Worm (Caenorhabditis elegans) whole organism, L1 larva: ENCODE results near the gene hot-4.

Experiments
- C16A3.4 ChIP-seq: fragments of 150-350 bp; optimal IDR thresholded peaks from 2 replicates; lab custom pipeline; 2014; ENCODE audit warnings: missing biosample characterization, missing genetic modification characterization
- F16B12.6 ChIP-seq: fragments of 150-350 bp; optimal IDR thresholded peaks from 2 replicates; lab custom pipeline; 2014; ENCODE audit warnings: missing biosample characterization, missing genetic modification characterization
- Y116A8C.19 ChIP-seq: sonication (generic microtip); optimal IDR thresholded peaks from 2 replicates; lab custom pipeline; 2016; ENCODE audit warnings: missing compliant biosample characterization, missing genetic modification characterization, borderline replicate concordance
- aly-2 ChIP-seq: fragments of 150-350 bp; optimal IDR thresholded peaks from 2 replicates; lab custom pipeline; 2014; ENCODE audit warnings: missing biosample characterization, missing genetic modification characterization
- ama-1 ChIP-seq: fragments of 150-350 bp; optimal IDR thresholded peaks from 2 replicates; lab custom pipeline; 2014
- blmp-1 ChIP-seq: fragments of 150-350 bp; optimal IDR thresholded peaks from 2 replicates; lab custom pipeline; 2014; ENCODE audit warnings: missing biosample characterization, missing genetic modification characterization
- ceh-82 ChIP-seq, 3 experiments: fragments of 150-350 bp in 1 of 3; sonication (generic microtip) in 2 of 3; optimal IDR thresholded peaks; 2 replicates each; lab custom pipeline; 2014 to 2017; ENCODE audit warnings: missing biosample characterization in 3 of 3, missing genetic modification characterization in 3 of 3
- ceh-88 ChIP-seq: fragments of 200-800 bp; sonication (Bioruptor generic); IDR thresholded peaks from 2 replicates; pipeline ENCODE4 v1.3.6; 2022; ENCODE audit warnings: missing genetic modification characterization, missing compliant biosample characterization
- dpl-1 ChIP-seq, 3 experiments: fragments of 150-350 bp in 2 of 3; sonication (generic microtip) in 1 of 3; optimal IDR thresholded peaks; 2 replicates each; lab custom pipeline; 2014 to 2017; ENCODE audit warnings: missing biosample characterization in 3 of 3, missing genetic modification characterization in 3 of 3, missing genetic modification reagents in 3 of 3
- dsc-1 ChIP-seq: sonication (generic microtip); optimal IDR thresholded peaks from 2 replicates; lab custom pipeline; 2016; ENCODE audit warnings: mild to moderate bottlenecking, missing genetic modification characterization, missing compliant biosample characterization
- efl-1 ChIP-seq, 4 experiments: fragments of 150-350 bp; optimal IDR thresholded peaks in 3 of 4; peaks in 1 of 4; 1 replicate in 1 of 4; 2 replicates in 3 of 4; lab custom pipeline; 2014; ENCODE audit warnings: missing biosample characterization in 2 of 4, missing genetic modification characterization in 2 of 4, missing genetic modification reagents in 2 of 4
- efl-3 ChIP-seq: fragments of 200-800 bp; sonication (Bioruptor generic); optimal IDR thresholded peaks from 2 replicates; lab custom pipeline; 2018; ENCODE audit warnings: mild to moderate bottlenecking, missing genetic modification characterization, missing compliant biosample characterization
- elt-3 ChIP-seq, 6 experiments: fragments of 150-350 bp in 1 of 6; sonication (generic microtip); optimal IDR thresholded peaks; 2 replicates each; lab custom pipeline; 2017 to 2018; ENCODE audit warnings: missing biosample characterization in 6 of 6, missing genetic modification characterization in 6 of 6, inconsistent platforms in 1 of 6
- fkh-10 ChIP-seq: sonication (generic microtip); optimal IDR thresholded peaks from 2 replicates; lab custom pipeline; 2017; ENCODE audit warnings: missing biosample characterization, missing genetic modification reagents, missing genetic modification characterization
- fkh-4 ChIP-seq: sonication (generic microtip); optimal IDR thresholded peaks from 2 replicates; lab custom pipeline; 2016; ENCODE audit warnings: missing compliant biosample characterization, missing genetic modification characterization, borderline replicate concordance
- fkh-8 ChIP-seq: sonication (generic microtip); optimal IDR thresholded peaks from 2 replicates; lab custom pipeline; 2016; ENCODE audit warnings: mild to moderate bottlenecking, missing genetic modification characterization, missing compliant biosample characterization
- fos-1 ChIP-seq: fragments of 150-350 bp; optimal IDR thresholded peaks from 2 replicates; lab custom pipeline; 2014; ENCODE audit warnings: missing biosample characterization, missing genetic modification characterization
- hlh-4 ChIP-seq: sonication (generic microtip); optimal IDR thresholded peaks from 2 replicates; lab custom pipeline; 2016; ENCODE audit warnings: mild to moderate bottlenecking, missing genetic modification characterization, missing compliant biosample characterization
- hpl-2 ChIP-seq: fragments of 150-350 bp; optimal IDR thresholded peaks from 2 replicates; lab custom pipeline; 2014; ENCODE audit warnings: missing biosample characterization, missing genetic modification reagents, missing genetic modification characterization
- lin-14 ChIP-seq: fragments of 200-800 bp; sonication (Bioruptor generic); optimal IDR thresholded peaks from 2 replicates; lab custom pipeline; 2018; ENCODE audit warnings: mild to moderate bottlenecking, missing genetic modification characterization, moderate library complexity, missing compliant biosample characterization
- lin-15B ChIP-seq: fragments of 150-350 bp; sonication (generic microtip); optimal IDR thresholded peaks from 3 replicates; lab custom pipeline; 2014; ENCODE audit warnings: missing biosample characterization, missing genetic modification characterization
- lin-35 ChIP-seq, 2 experiments: fragments of 150-350 bp; optimal IDR thresholded peaks; 2 replicates each; lab custom pipeline; 2014; ENCODE audit warnings: missing biosample characterization in 2 of 2, missing genetic modification characterization in 2 of 2, missing genetic modification reagents in 2 of 2
- lin-39 ChIP-seq: fragments of 150-350 bp; optimal IDR thresholded peaks from 2 replicates; lab custom pipeline; 2014; ENCODE audit warnings: missing biosample characterization, missing genetic modification reagents, missing genetic modification characterization
- mdl-1 ChIP-seq, 2 experiments: fragments of 150-350 bp; optimal IDR thresholded peaks; 2 replicates each; lab custom pipeline; 2014 to 2017; ENCODE audit warnings: missing biosample characterization in 2 of 2, missing genetic modification characterization in 2 of 2, inconsistent platforms in 1 of 2
- mef-2 ChIP-seq: fragments of 150-350 bp; optimal IDR thresholded peaks from 2 replicates; lab custom pipeline; 2014; ENCODE audit warnings: missing biosample characterization, missing genetic modification characterization
- mep-1 ChIP-seq: fragments of 150-350 bp; optimal IDR thresholded peaks from 2 replicates; lab custom pipeline; 2014; ENCODE audit warnings: missing biosample characterization, missing genetic modification characterization
- nhr-11 ChIP-seq: fragments of 150-350 bp; optimal IDR thresholded peaks from 2 replicates; lab custom pipeline; 2014; ENCODE audit warnings: missing biosample characterization, missing genetic modification characterization
- nhr-19 ChIP-seq: fragments of 200-800 bp; sonication (Bioruptor generic); conservative IDR thresholded peaks from 2 replicates; pipeline ENCODE4 v1.3.6; 2022; ENCODE audit warnings: missing genetic modification characterization, missing compliant biosample characterization
- nhr-20 ChIP-seq: sonication (generic microtip); optimal IDR thresholded peaks from 2 replicates; lab custom pipeline; 2016; ENCODE audit warnings: mild to moderate bottlenecking, missing genetic modification characterization, missing compliant biosample characterization
- nhr-237 ChIP-seq: fragments of 150-350 bp; optimal IDR thresholded peaks from 2 replicates; lab custom pipeline; 2014; ENCODE audit warnings: missing biosample characterization, missing genetic modification characterization
- nhr-28 ChIP-seq: fragments of 150-350 bp; optimal IDR thresholded peaks from 2 replicates; lab custom pipeline; 2014; ENCODE audit warnings: missing biosample characterization, missing genetic modification characterization
- nhr-76 ChIP-seq: sonication (generic microtip); optimal IDR thresholded peaks from 2 replicates; lab custom pipeline; 2017; ENCODE audit warnings: missing biosample characterization, missing genetic modification characterization
- nhr-77 ChIP-seq: fragments of 150-350 bp; optimal IDR thresholded peaks from 2 replicates; lab custom pipeline; 2014; ENCODE audit warnings: missing biosample characterization, missing genetic modification characterization
- nhr-84 ChIP-seq: sonication (generic microtip); optimal IDR thresholded peaks from 2 replicates; lab custom pipeline; 2017; ENCODE audit warnings: missing biosample characterization, missing genetic modification characterization
- nhr-85 ChIP-seq: sonication (generic microtip); peaks from one replicate; lab custom pipeline; 2016; ENCODE audit warnings: missing genetic modification characterization, inconsistent platforms, missing compliant biosample characterization
- pag-3 ChIP-seq: sonication (generic microtip); optimal IDR thresholded peaks from 2 replicates; lab custom pipeline; 2017; ENCODE audit warnings: missing genetic modification characterization, mild to moderate bottlenecking, missing compliant biosample characterization, antibody characterized with exemption, borderline replicate concordance; ENCODE audit not compliant: insufficient read depth
- pax-3 ChIP-seq: fragments of 200-800 bp; sonication (Bioruptor generic); optimal IDR thresholded peaks from 2 replicates; lab custom pipeline; 2018; ENCODE audit warnings: mild to moderate bottlenecking, missing genetic modification characterization, moderate library complexity, missing compliant biosample characterization
- skn-1 ChIP-seq: fragments of 150-350 bp; optimal IDR thresholded peaks from 2 replicates; lab custom pipeline; 2014; ENCODE audit warnings: missing biosample characterization, missing genetic modification characterization
- snpc-4 ChIP-seq: fragments of 150-350 bp; optimal IDR thresholded peaks from 2 replicates; lab custom pipeline; 2014; ENCODE audit warnings: missing biosample characterization, missing genetic modification characterization
- snu-23 ChIP-seq: sonication (generic microtip); optimal IDR thresholded peaks from 2 replicates; lab custom pipeline; 2016; ENCODE audit warnings: missing genetic modification characterization, missing compliant biosample characterization
- sptf-1 ChIP-seq: fragments of 150-350 bp; optimal IDR thresholded peaks from 2 replicates; lab custom pipeline; 2014; ENCODE audit warnings: missing biosample characterization, missing genetic modification characterization
- sup-37 ChIP-seq: fragments of 200-800 bp; sonication (Bioruptor generic); optimal IDR thresholded peaks from 2 replicates; lab custom pipeline; 2018; ENCODE audit warnings: mild to moderate bottlenecking, missing genetic modification characterization, missing compliant biosample characterization
- swsn-7 ChIP-seq: sonication (generic microtip); optimal IDR thresholded peaks from 2 replicates; lab custom pipeline; 2016; ENCODE audit warnings: missing genetic modification characterization, missing compliant biosample characterization
- tbx-2 ChIP-seq: sonication (generic microtip); optimal IDR thresholded peaks from 2 replicates; lab custom pipeline; 2016; ENCODE audit warnings: missing genetic modification characterization, missing compliant biosample characterization
- unc-130 ChIP-seq: fragments of 150-350 bp; optimal IDR thresholded peaks from 2 replicates; lab custom pipeline; 2017; ENCODE audit warnings: missing biosample characterization, missing genetic modification characterization, inconsistent platforms
- unc-30 ChIP-seq: sonication (generic microtip); optimal IDR thresholded peaks from 2 replicates; lab custom pipeline; 2017; ENCODE audit warnings: missing biosample characterization, missing genetic modification characterization
- unc-86 ChIP-seq: sonication (generic microtip); optimal IDR thresholded peaks from 2 replicates; lab custom pipeline; 2016; ENCODE audit warnings: missing genetic modification characterization, missing compliant biosample characterization
- ztf-11 ChIP-seq, 2 experiments: sonication (generic microtip); optimal IDR thresholded peaks; 2 replicates each; lab custom pipeline; 2016 to 2017; ENCODE audit warnings: missing genetic modification characterization in 2 of 2, missing biosample characterization in 1 of 2, missing compliant biosample characterization in 1 of 2
- ztf-4 ChIP-seq: fragments of 150-350 bp; optimal IDR thresholded peaks from 2 replicates; lab custom pipeline; 2014; ENCODE audit warnings: missing biosample characterization, missing genetic modification characterization

The hot-4 gene

ce11 chrIII:6202440-6202839, 14.8 kb upstream of the hot-4 start:
- no peak for TF ChIP-seq nhr-77 (tag; lab: Kevin White, UChicago)
- no peak for TF ChIP-seq mef-2 (tag; lab: Kevin White, UChicago)
- no peak for TF ChIP-seq nhr-76
- TF ChIP-seq ztf-4 (tag; lab: Kevin White, UChicago), result no peak
- no peak for TF ChIP-seq pag-3
- no peak for TF ChIP-seq C16A3.4 (tag; lab: Kevin White, UChicago)
- TF ChIP-seq snu-23 (GFP tag; lab: Kevin White, UChicago), result no peak
- TF ChIP-seq efl-1 (optimal IDR thresholded peaks at IDR 0.05; lab: Kevin White, UChicago), result no peak
- TF ChIP-seq efl-1 (GFP tag; optimal IDR thresholded peaks at IDR 0.05 in 1 of 2; lab: Kevin White, UChicago), result peak in 1 of 2 experiments; percentile 38
- no peak for TF ChIP-seq lin-14
- no peak for TF ChIP-seq sup-37 (GFP tag; lab: Kevin White, UChicago)
- TF ChIP-seq nhr-237, result no peak
- TF ChIP-seq mep-1 (tag; lab: Kevin White, UChicago), result no peak
- peak; percentile 12 for TF ChIP-seq aly-2
- no peak for TF ChIP-seq nhr-19 (GFP tag; lab: Robert Waterston, UW)
- no peak for TF ChIP-seq ama-1 (lab: Kevin White, UChicago)

- TF ChIP-seq nhr-84 (tag; lab: Kevin White, UChicago) (no peak), lin-39 (tag; lab: Kevin White, UChicago) (peak; percentile 23), ceh-88 (GFP tag; lab: Robert Waterston, UW) (no peak), nhr-20 (tag; lab: Kevin White, UChicago) (peak; percentile 62), skn-1 (tag; lab: Kevin White, UChicago) (peak; percentile 76), fkh-8 (tag; lab: Kevin White, UChicago) (peak; percentile 66), efl-1 (optimal IDR thresholded peaks at IDR 0.05; lab: Kevin White, UChicago) (peak; percentile 82 to 88), efl-1 (GFP tag; optimal IDR thresholded peaks at IDR 0.05 in 1 of 2; lab: Kevin White, UChicago) (peak; percentile 73 to 96), nhr-76 (no peak), nhr-28 (no peak), pax-3 (tag; lab: Kevin White, UChicago) (no peak), Y116A8C.19 (tag; lab: Kevin White, UChicago) (no peak), dpl-1 (GFP tag; optimal IDR thresholded peaks at IDR 0.05; lab: Kevin White, UChicago) (peak; percentile 70 to 80 (median 78)), fkh-10 (GFP tag; lab: Kevin White, UChicago) (no peak), hlh-4 (no peak), sup-37 (GFP tag; lab: Kevin White, UChicago) (no peak), sptf-1 (tag; lab: Kevin White, UChicago) (no peak), nhr-85 (peak; percentile 75), elt-3 (tag; optimal IDR thresholded peaks at IDR 0.05; lab: Kevin White, UChicago) (peak in 4 of 6 experiments; percentile 30 to 69 (median 38)), aly-2 (peak; percentile 29), unc-130 (peak; percentile 79), lin-35 (GFP tag; optimal IDR thresholded peaks at IDR 0.05; lab: Kevin White, UChicago) (peak; percentile 81 to 89), lin-15B (tag; lab: Kevin White, UChicago) (peak; percentile 68), ceh-82 (tag; optimal IDR thresholded peaks at IDR 0.05; lab: Kevin White, UChicago) (peak; percentile 60 to 80 (median 61)), dsc-1 (peak; percentile 44), blmp-1 (tag; lab: Kevin White, UChicago) (peak; percentile 71), ztf-11 (tag; optimal IDR thresholded peaks at IDR 0.05; lab: Kevin White, UChicago) (peak in 1 of 2 experiments; percentile 41), snu-23 (GFP tag; lab: Kevin White, UChicago) (peak; percentile 79), nhr-19 (GFP tag; lab: Robert Waterston, UW) (peak; percentile 76), F16B12.6 (tag; lab: Kevin White, UChicago) (peak; percentile 54), mdl-1 (tag; optimal IDR thresholded peaks at IDR 0.05; lab: Kevin White, UChicago) (peak in 1 of 2 experiments; percentile 69), ztf-4 (tag; lab: Kevin White, UChicago) (peak; percentile 7), efl-3 (GFP tag; lab: Kevin White, UChicago) (no peak), swsn-7 (tag; lab: Kevin White, UChicago) (peak; percentile 51), tbx-2 (peak; percentile 63), nhr-77 (tag; lab: Kevin White, UChicago) (peak; percentile 70), nhr-11 (tag; lab: Kevin White, UChicago) (no peak), hpl-2 (GFP tag; lab: Kevin White, UChicago) (peak; percentile 27), fos-1 (peak; percentile 51), mep-1 (tag; lab: Kevin White, UChicago) (peak; percentile 83), fkh-4 (no peak), unc-30 (tag; lab: Kevin White, UChicago) (no peak), snpc-4 (tag; lab: Kevin White, UChicago) (peak; percentile 27), unc-86 (peak; percentile 52)
Observed at ce11 chrIII:6206161-6206853, 10.9 kb upstream of the hot-4 start, which contains the start of the genes sna-3 and rps-3. TSS of gene sna-3 (minus strand) at chrIII:6206211. TSS of gene rps-3 (plus strand) at chrIII:6206803.
